Worm (Caenorhabditis elegans) whole organism, L3 larva: ENCODE results near the gene Y77E11A.16.

Experiments used
- ceh-9 ChIP-seq: sonication (generic microtip); optimal IDR thresholded peaks from 2 replicates; lab custom pipeline; 2018; ENCODE audit warnings: missing biosample characterization, missing genetic modification characterization
- fkh-10 ChIP-seq: sonication (generic microtip); optimal IDR thresholded peaks from 2 replicates; lab custom pipeline; 2017; ENCODE audit warnings: missing biosample characterization, missing genetic modification reagents, missing genetic modification characterization
- mdl-1 ChIP-seq: fragments of 150-350 bp; optimal IDR thresholded peaks from 2 replicates; lab custom pipeline; 2014; ENCODE audit warnings: missing biosample characterization, missing genetic modification characterization

DNA sequence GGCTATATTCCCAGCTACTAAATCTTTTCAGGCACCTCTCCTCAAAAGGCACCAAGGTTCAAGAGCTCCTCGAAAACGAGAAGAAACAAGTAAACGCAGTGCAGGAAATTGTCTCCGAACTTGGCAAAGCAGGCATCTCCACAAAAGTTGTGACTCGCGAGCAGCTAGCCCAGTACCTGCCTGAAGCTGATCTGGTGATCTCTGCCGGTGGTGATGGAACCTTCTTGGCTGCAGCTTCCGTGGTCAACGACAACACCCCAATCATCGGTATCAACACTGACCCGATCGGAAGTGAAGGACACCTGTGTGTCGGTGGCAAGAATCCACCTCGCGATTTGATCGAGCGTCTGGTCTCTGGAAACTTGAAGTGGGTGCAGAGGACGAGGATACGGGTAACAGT, 27.0 kb upstream of the Y77E11A.16 start:
- TF ChIP-seq ceh-9, result no peak
- no peak for TF ChIP-seq mdl-1 (tag; lab: Kevin White, UChicago)
- TF ChIP-seq fkh-10 (GFP tag; lab: Kevin White, UChicago), result no peak
